Worm (Caenorhabditis elegans) whole organism, L1 larva: ENCODE data around the gene spe-49.

Experiments
- C04F5.9 ChIP-seq: sonication (generic microtip); optimal IDR thresholded peaks from 2 replicates; lab custom pipeline; 2016; ENCODE audit warnings: missing genetic modification characterization, missing compliant biosample characterization
- C16A3.4 ChIP-seq: fragments of 150-350 bp; optimal IDR thresholded peaks from 2 replicates; lab custom pipeline; 2014; ENCODE audit warnings: missing biosample characterization, missing genetic modification characterization
- ama-1 ChIP-seq: fragments of 150-350 bp; optimal IDR thresholded peaks from 2 replicates; lab custom pipeline; 2014
- blmp-1 ChIP-seq: fragments of 150-350 bp; optimal IDR thresholded peaks from 2 replicates; lab custom pipeline; 2014; ENCODE audit warnings: missing biosample characterization, missing genetic modification characterization
- ceh-82 ChIP-seq, 3 experiments: fragments of 150-350 bp in 1 of 3; sonication (generic microtip) in 2 of 3; optimal IDR thresholded peaks; 2 replicates each; lab custom pipeline; 2014 to 2017; ENCODE audit warnings: missing biosample characterization in 3 of 3, missing genetic modification characterization in 3 of 3
- ceh-88 ChIP-seq: fragments of 200-800 bp; sonication (Bioruptor generic); IDR thresholded peaks from 2 replicates; pipeline ENCODE4 v1.3.6; 2022; ENCODE audit warnings: missing genetic modification characterization, missing compliant biosample characterization
- dpl-1 ChIP-seq, 3 experiments: fragments of 150-350 bp in 2 of 3; sonication (generic microtip) in 1 of 3; optimal IDR thresholded peaks; 2 replicates each; lab custom pipeline; 2014 to 2017; ENCODE audit warnings: missing biosample characterization in 3 of 3, missing genetic modification characterization in 3 of 3, missing genetic modification reagents in 3 of 3
- efl-1 ChIP-seq, 4 experiments: fragments of 150-350 bp; optimal IDR thresholded peaks in 3 of 4; peaks in 1 of 4; 1 replicate in 1 of 4; 2 replicates in 3 of 4; lab custom pipeline; 2014; ENCODE audit warnings: missing biosample characterization in 2 of 4, missing genetic modification characterization in 2 of 4, missing genetic modification reagents in 2 of 4
- egl-27 ChIP-seq, 2 experiments: fragments of 150-350 bp in 1 of 2; sonication (generic microtip); optimal IDR thresholded peaks; 3 replicates each; lab custom pipeline; 2017 to 2018; ENCODE audit warnings: missing biosample characterization in 2 of 2, missing genetic modification characterization in 2 of 2, missing genetic modification reagents in 2 of 2
- elt-2 ChIP-seq: sonication (generic microtip); optimal IDR thresholded peaks from 2 replicates; lab custom pipeline; 2016; ENCODE audit warnings: missing genetic modification characterization, mild to moderate bottlenecking, inconsistent platforms, missing compliant biosample characterization, missing genetic modification reagents
- elt-3 ChIP-seq, 6 experiments: fragments of 150-350 bp in 1 of 6; sonication (generic microtip); optimal IDR thresholded peaks; 2 replicates each; lab custom pipeline; 2017 to 2018; ENCODE audit warnings: missing biosample characterization in 6 of 6, missing genetic modification characterization in 6 of 6, inconsistent platforms in 1 of 6
- fkh-10 ChIP-seq: sonication (generic microtip); optimal IDR thresholded peaks from 2 replicates; lab custom pipeline; 2017; ENCODE audit warnings: missing biosample characterization, missing genetic modification reagents, missing genetic modification characterization
- hpl-2 ChIP-seq: fragments of 150-350 bp; optimal IDR thresholded peaks from 2 replicates; lab custom pipeline; 2014; ENCODE audit warnings: missing biosample characterization, missing genetic modification reagents, missing genetic modification characterization
- irx-1 ChIP-seq: sonication (generic microtip); optimal IDR thresholded peaks from 2 replicates; lab custom pipeline; 2016; ENCODE audit warnings: missing genetic modification characterization, missing compliant biosample characterization
- lin-14 ChIP-seq: fragments of 200-800 bp; sonication (Bioruptor generic); optimal IDR thresholded peaks from 2 replicates; lab custom pipeline; 2018; ENCODE audit warnings: mild to moderate bottlenecking, missing genetic modification characterization, moderate library complexity, missing compliant biosample characterization
- lin-15B ChIP-seq: fragments of 150-350 bp; sonication (generic microtip); optimal IDR thresholded peaks from 3 replicates; lab custom pipeline; 2014; ENCODE audit warnings: missing biosample characterization, missing genetic modification characterization
- lin-35 ChIP-seq, 2 experiments: fragments of 150-350 bp; optimal IDR thresholded peaks; 2 replicates each; lab custom pipeline; 2014; ENCODE audit warnings: missing biosample characterization in 2 of 2, missing genetic modification characterization in 2 of 2, missing genetic modification reagents in 2 of 2
- lsy-2 ChIP-seq, 2 experiments: fragments of 150-350 bp; optimal IDR thresholded peaks; 2 replicates each; lab custom pipeline; 2014; ENCODE audit warnings: missing biosample characterization in 2 of 2, missing genetic modification characterization in 2 of 2
- mab-9 ChIP-seq: fragments of 200-800 bp; sonication (Bioruptor generic); IDR thresholded peaks from 2 replicates; pipeline ENCODE4 v1.3.6; 2022; ENCODE audit warnings: missing genetic modification reagents, missing genetic modification characterization, missing compliant biosample characterization
- mdl-1 ChIP-seq, 2 experiments: fragments of 150-350 bp; optimal IDR thresholded peaks; 2 replicates each; lab custom pipeline; 2014 to 2017; ENCODE audit warnings: missing biosample characterization in 2 of 2, missing genetic modification characterization in 2 of 2, inconsistent platforms in 1 of 2
- nhr-11 ChIP-seq: fragments of 150-350 bp; optimal IDR thresholded peaks from 2 replicates; lab custom pipeline; 2014; ENCODE audit warnings: missing biosample characterization, missing genetic modification characterization
- nhr-19 ChIP-seq: fragments of 200-800 bp; sonication (Bioruptor generic); conservative IDR thresholded peaks from 2 replicates; pipeline ENCODE4 v1.3.6; 2022; ENCODE audit warnings: missing genetic modification characterization, missing compliant biosample characterization
- nhr-20 ChIP-seq: sonication (generic microtip); optimal IDR thresholded peaks from 2 replicates; lab custom pipeline; 2016; ENCODE audit warnings: mild to moderate bottlenecking, missing genetic modification characterization, missing compliant biosample characterization
- nhr-47 ChIP-seq: sonication (generic microtip); optimal IDR thresholded peaks from 2 replicates; lab custom pipeline; 2016; ENCODE audit warnings: mild to moderate bottlenecking, missing genetic modification characterization, moderate library complexity, missing compliant biosample characterization
- nhr-71 ChIP-seq: sonication (generic microtip); optimal IDR thresholded peaks from 2 replicates; lab custom pipeline; 2016; ENCODE audit warnings: mild to moderate bottlenecking, missing genetic modification characterization, moderate library complexity, missing compliant biosample characterization
- nhr-84 ChIP-seq: sonication (generic microtip); optimal IDR thresholded peaks from 2 replicates; lab custom pipeline; 2017; ENCODE audit warnings: missing biosample characterization, missing genetic modification characterization
- nhr-85 ChIP-seq: sonication (generic microtip); peaks from one replicate; lab custom pipeline; 2016; ENCODE audit warnings: missing genetic modification characterization, inconsistent platforms, missing compliant biosample characterization
- nhr-90 ChIP-seq: sonication (generic microtip); optimal IDR thresholded peaks from 2 replicates; lab custom pipeline; 2016; ENCODE audit warnings: mild to moderate bottlenecking, missing genetic modification characterization, missing compliant biosample characterization; ENCODE audit not compliant: poor library complexity
- pax-3 ChIP-seq: fragments of 200-800 bp; sonication (Bioruptor generic); optimal IDR thresholded peaks from 2 replicates; lab custom pipeline; 2018; ENCODE audit warnings: mild to moderate bottlenecking, missing genetic modification characterization, moderate library complexity, missing compliant biosample characterization
- snu-23 ChIP-seq: sonication (generic microtip); optimal IDR thresholded peaks from 2 replicates; lab custom pipeline; 2016; ENCODE audit warnings: missing genetic modification characterization, missing compliant biosample characterization
- sup-37 ChIP-seq: fragments of 200-800 bp; sonication (Bioruptor generic); optimal IDR thresholded peaks from 2 replicates; lab custom pipeline; 2018; ENCODE audit warnings: mild to moderate bottlenecking, missing genetic modification characterization, missing compliant biosample characterization
- tbx-2 ChIP-seq: sonication (generic microtip); optimal IDR thresholded peaks from 2 replicates; lab custom pipeline; 2016; ENCODE audit warnings: missing genetic modification characterization, missing compliant biosample characterization
- unc-130 ChIP-seq: fragments of 150-350 bp; optimal IDR thresholded peaks from 2 replicates; lab custom pipeline; 2017; ENCODE audit warnings: missing biosample characterization, missing genetic modification characterization, inconsistent platforms
- unc-30 ChIP-seq: sonication (generic microtip); optimal IDR thresholded peaks from 2 replicates; lab custom pipeline; 2017; ENCODE audit warnings: missing biosample characterization, missing genetic modification characterization
- unc-86 ChIP-seq: sonication (generic microtip); optimal IDR thresholded peaks from 2 replicates; lab custom pipeline; 2016; ENCODE audit warnings: missing genetic modification characterization, missing compliant biosample characterization
- xbp-1 ChIP-seq: sonication (generic microtip); optimal IDR thresholded peaks from 2 replicates; lab custom pipeline; 2016; ENCODE audit warnings: missing genetic modification characterization, missing compliant biosample characterization

spe-49 gene

DNA sequence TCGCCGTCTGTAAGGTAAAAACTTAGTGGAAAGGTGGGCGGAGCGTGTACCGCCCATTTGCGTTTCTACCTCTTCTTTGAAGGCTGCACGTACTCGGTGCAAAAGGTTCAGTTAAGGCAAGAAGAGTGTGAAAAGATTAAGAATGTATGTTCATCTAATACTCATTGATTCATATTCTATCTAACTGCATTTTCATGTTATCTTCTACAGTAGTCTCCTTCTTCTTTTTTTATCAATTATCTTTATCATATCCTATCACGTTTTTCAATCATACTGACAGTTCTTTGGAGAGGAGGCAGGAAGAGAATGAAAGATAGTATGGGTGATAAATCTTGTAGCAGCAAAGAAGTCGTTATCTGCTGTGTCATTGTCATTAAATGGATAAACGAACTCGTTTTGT is 33.8 kb upstream of the spe-49 start (continued):
- TF ChIP-seq nhr-47 (tag; lab: Kevin White, UChicago) (peak; percentile 65), nhr-71 (tag; lab: Kevin White, UChicago) (peak; percentile 82), egl-27 (tag; optimal IDR thresholded peaks at IDR 0.05; lab: Kevin White, UChicago) (peak in 1 of 2 experiments; percentile 61), sup-37 (GFP tag; lab: Kevin White, UChicago) (no peak), elt-3 (tag; optimal IDR thresholded peaks at IDR 0.05; lab: Kevin White, UChicago) (peak; percentile 1 to 97 (median 86)), C16A3.4 (tag; lab: Kevin White, UChicago) (peak; percentile 34)

ce11 chrV:6248714-6249113 is 32.4 kb upstream of the spe-49 start:
- TF ChIP-seq unc-30 (no peak), nhr-85 (peak; percentile 78), ceh-88 (GFP tag; lab: Robert Waterston, UW) (no peak), lin-35 (GFP tag; optimal IDR thresholded peaks at IDR 0.05; lab: Kevin White, UChicago) (peak in 1 of 2 experiments; percentile 44), nhr-19 (GFP tag; lab: Robert Waterston, UW) (peak; percentile 37), unc-130 (peak; percentile 2), blmp-1 (tag; lab: Kevin White, UChicago) (peak; percentile 56), dpl-1 (GFP tag; optimal IDR thresholded peaks at IDR 0.05; lab: Kevin White, UChicago) (peak in 1 of 3 experiments; percentile 4), nhr-84 (no peak), elt-2 (tag; lab: Kevin White, UChicago) (peak; percentile 79), nhr-71 (tag; lab: Kevin White, UChicago) (peak; percentile 54), lin-14 (GFP tag; lab: Kevin White, UChicago) (peak; percentile 48), snu-23 (GFP tag; lab: Kevin White, UChicago) (peak; percentile 39), lsy-2 (tag; optimal IDR thresholded peaks at IDR 0.05; lab: Kevin White, UChicago) (peak; percentile 16 to 60), nhr-20 (peak; percentile 56), mab-9 (GFP tag; lab: Robert Waterston, UW) (no peak), irx-1 (no peak), mdl-1 (tag; optimal IDR thresholded peaks at IDR 0.05; lab: Kevin White, UChicago) (peak in 1 of 2 experiments; percentile 2), elt-3 (tag; optimal IDR thresholded peaks at IDR 0.05; lab: Kevin White, UChicago) (peak in 2 of 6 experiments; percentile 13 to 41), nhr-90 (tag; lab: Kevin White, UChicago) (peak; percentile 39)
- TF ChIP-seq, all 84 proteins: peak for 15

- TF ChIP-seq lin-15B (tag; lab: Kevin White, UChicago) (no peak), ama-1 (no peak), blmp-1 (tag; lab: Kevin White, UChicago) (peak; percentile 25), snu-23 (GFP tag; lab: Kevin White, UChicago) (no peak), C04F5.9 (tag; lab: Kevin White, UChicago) (no peak), xbp-1 (no peak), lin-14 (GFP tag; lab: Kevin White, UChicago) (peak; percentile 17), nhr-85 (peak; percentile 71), tbx-2 (tag; lab: Kevin White, UChicago) (no peak), pax-3 (tag; lab: Kevin White, UChicago) (no peak), unc-86 (no peak), efl-1 (optimal IDR thresholded peaks at IDR 0.05; lab: Kevin White, UChicago) (no peak), efl-1 (GFP tag; optimal IDR thresholded peaks at IDR 0.05 in 1 of 2; lab: Kevin White, UChicago) (no peak), fkh-10 (GFP tag; lab: Kevin White, UChicago) (no peak), hpl-2 (GFP tag; lab: Kevin White, UChicago) (no peak), nhr-11 (tag; lab: Kevin White, UChicago) (no peak), ceh-82 (tag; optimal IDR thresholded peaks at IDR 0.05; lab: Kevin White, UChicago) (no peak)
These were observed 32.0 kb upstream of the spe-49 start for ce11 chrV:6249135-6249534.
